Worm (Caenorhabditis elegans): ENCODE results near the gene cest-1.2.

cest-1.2 gene

DNA sequence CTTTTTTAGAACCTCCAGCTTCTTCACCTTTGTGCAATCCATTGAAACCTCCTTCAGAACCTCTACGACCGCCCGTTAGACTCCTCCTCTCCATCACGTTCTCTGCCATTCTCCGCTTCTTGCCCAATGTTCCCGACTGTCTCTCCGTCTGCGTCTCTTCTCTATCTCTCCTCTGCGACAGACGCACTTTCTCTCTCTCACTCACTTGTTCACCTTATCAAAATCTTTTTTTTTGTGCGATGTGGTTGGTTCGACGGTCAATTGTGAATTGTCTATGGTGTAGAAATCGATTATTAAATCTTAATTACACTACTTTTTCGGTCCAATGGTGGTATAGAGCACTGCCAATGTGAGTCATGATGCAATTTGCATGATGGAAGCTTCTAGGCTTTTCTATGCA, 32.8 kb upstream of the cest-1.2 start, which contains the start of gene atfs-1:
Gene atfs-1 (plus strand): TSS at position 213 of the 400 bp plus-strand sequence.
- TF ChIP-seq dve-1 (tag; optimal IDR thresholded peaks at IDR 0.05) = peak; percentile 8
- TF ChIP-seq nfya-1 (tag; optimal IDR thresholded peaks at IDR 0.05) = peak; percentile 25
- TF ChIP-seq tbx-2 (tag; optimal IDR thresholded peaks at IDR 0.05) = peak; percentile 44
- TF ChIP-seq pqm-1 (tag; optimal IDR thresholded peaks at IDR 0.05) = peak; percentile 11
- peak; percentile 55 for TF ChIP-seq unc-55 (GFP tag; optimal IDR thresholded peaks at IDR 0.05)
- TF ChIP-seq unc-42 (tag; optimal IDR thresholded peaks at IDR 0.05) = peak; percentile 48
- peak; percentile 54 for TF ChIP-seq ceh-31 (tag; optimal IDR thresholded peaks at IDR 0.05)
- TF ChIP-seq madf-2 (tag; optimal IDR thresholded peaks at IDR 0.05) = no peak
- peak; percentile 53 for TF ChIP-seq ceh-18 (tag; optimal IDR thresholded peaks at IDR 0.05)
- no peak for TF ChIP-seq zip-5 (tag; optimal IDR thresholded peaks at IDR 0.05)

ce11 chrV:14192870-14193269, 32.2 kb upstream of the cest-1.2 start:
- TF ChIP-seq pha-4 (tag; optimal IDR thresholded peaks at IDR 0.05) = no peak
- TF ChIP-seq hlh-13 (GFP tag; optimal IDR thresholded peaks at IDR 0.05) = no peak
- no peak for TF ChIP-seq eyg-1 (tag; optimal IDR thresholded peaks at IDR 0.05)
- TF ChIP-seq fkh-6 (tag; optimal IDR thresholded peaks at IDR 0.05) = no peak
- no peak for TF ChIP-seq ceh-18 (tag; optimal IDR thresholded peaks at IDR 0.05)
- no peak for TF ChIP-seq C38D4.7 (GFP tag; optimal IDR thresholded peaks at IDR 0.05)
- no peak for TF ChIP-seq ceh-19 (GFP tag; optimal IDR thresholded peaks at IDR 0.05)
- no peak for TF ChIP-seq hlh-6 (tag; optimal IDR thresholded peaks at IDR 0.05)
- no peak for TF ChIP-seq rnt-1 (tag; optimal IDR thresholded peaks at IDR 0.05)
- TF ChIP-seq syd-9 (tag; optimal IDR thresholded peaks at IDR 0.05) = no peak
- no peak for TF ChIP-seq nhr-232 (tag; optimal IDR thresholded peaks at IDR 0.05)
- no peak for TF ChIP-seq ref-2 (tag; optimal IDR thresholded peaks at IDR 0.05)
- no peak for TF ChIP-seq lin-11 (tag; optimal IDR thresholded peaks at IDR 0.05)
- TF ChIP-seq ceh-22 (tag; optimal IDR thresholded peaks at IDR 0.05) = no peak
- TF ChIP-seq ztf-16 (tag; optimal IDR thresholded peaks at IDR 0.05) = no peak
- TF ChIP-seq tbx-2 (tag; optimal IDR thresholded peaks at IDR 0.05) = no peak
- no peak for TF ChIP-seq sox-2 (GFP tag; IDR thresholded peaks at IDR 0.05)
- no peak for TF ChIP-seq fax-1 (tag; optimal IDR thresholded peaks at IDR 0.05)

- TF ChIP-seq ceh-14 (tag; optimal IDR thresholded peaks at IDR 0.05) = no peak
- TF ChIP-seq sdc-2 (tag; optimal IDR thresholded peaks at IDR 0.05) = no peak
- no peak for TF ChIP-seq lim-6 (tag; optimal IDR thresholded peaks at IDR 0.05)
- no peak for TF ChIP-seq fax-1 (tag; optimal IDR thresholded peaks at IDR 0.05)
- TF ChIP-seq fkh-10 (GFP tag; optimal IDR thresholded peaks at IDR 0.05) = no peak
- no peak for TF ChIP-seq hlh-13 (GFP tag; optimal IDR thresholded peaks at IDR 0.05)
- TF ChIP-seq pqm-1 (tag; optimal IDR thresholded peaks at IDR 0.05) = no peak
- no peak for TF ChIP-seq odd-2 (tag; optimal IDR thresholded peaks at IDR 0.05)
These were observed 26.4 kb upstream of the cest-1.2 start for ce11 chrV:14187104-14187503.

DNA sequence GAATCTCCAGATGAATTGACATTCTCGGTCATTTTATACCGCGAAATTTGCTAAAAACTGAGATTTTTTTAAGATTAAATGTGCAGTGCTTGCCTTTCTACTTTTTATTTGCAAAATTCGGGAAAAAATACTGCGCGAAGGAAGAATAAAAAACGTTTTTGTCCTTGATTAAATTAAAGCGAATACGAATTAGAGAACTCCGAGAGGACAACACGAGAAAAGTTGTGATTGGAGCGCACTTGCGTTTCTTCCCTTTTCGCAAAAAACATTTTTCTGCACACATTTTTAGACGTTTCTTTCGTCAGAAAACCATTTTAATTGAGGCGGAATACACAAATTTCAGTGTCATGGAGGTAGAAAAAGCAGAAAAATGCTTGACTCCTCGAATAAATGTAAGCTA, 24.8 kb upstream of the cest-1.2 start, which contains the start of the genes trm-1 and ints-2:
Gene trm-1 (minus strand): TSS at position 175 of the 400 bp plus-strand sequence.
Gene ints-2 (plus strand): TSS at position 249 of the 400 bp plus-strand sequence.
- no peak for TF ChIP-seq eyg-1 (tag; optimal IDR thresholded peaks at IDR 0.05)
- TF ChIP-seq ceh-18 (tag; optimal IDR thresholded peaks at IDR 0.05) = peak; percentile 26
- peak; percentile 50 for TF ChIP-seq ceh-31 (tag; optimal IDR thresholded peaks at IDR 0.05)
- TF ChIP-seq unc-42 (tag; optimal IDR thresholded peaks at IDR 0.05) = peak; percentile 98
- TF ChIP-seq hlh-6 (tag; optimal IDR thresholded peaks at IDR 0.05) = no peak
- TF ChIP-seq F13H6.1 (tag; optimal IDR thresholded peaks at IDR 0.05) = no peak
- TF ChIP-seq tbx-2 (tag; optimal IDR thresholded peaks at IDR 0.05) = no peak
- TF ChIP-seq nfya-1 (tag; optimal IDR thresholded peaks at IDR 0.05) = peak; percentile 2
- no peak for TF ChIP-seq fkh-6 (tag; optimal IDR thresholded peaks at IDR 0.05)

ce11 chrV:14182860-14183259, 22.2 kb upstream of the cest-1.2 start, which contains the start of gene cest-2.3:
cest-2.3 (minus strand) TSS chrV:14182960.
- TF ChIP-seq elt-2 (tag; optimal IDR thresholded peaks at IDR 0.05) (peak; percentile 40), ceh-31 (tag; optimal IDR thresholded peaks at IDR 0.05) (no peak)
